Worm (Caenorhabditis elegans): ENCODE measurements around the gene ugt-50.

ugt-50 gene

DNA sequence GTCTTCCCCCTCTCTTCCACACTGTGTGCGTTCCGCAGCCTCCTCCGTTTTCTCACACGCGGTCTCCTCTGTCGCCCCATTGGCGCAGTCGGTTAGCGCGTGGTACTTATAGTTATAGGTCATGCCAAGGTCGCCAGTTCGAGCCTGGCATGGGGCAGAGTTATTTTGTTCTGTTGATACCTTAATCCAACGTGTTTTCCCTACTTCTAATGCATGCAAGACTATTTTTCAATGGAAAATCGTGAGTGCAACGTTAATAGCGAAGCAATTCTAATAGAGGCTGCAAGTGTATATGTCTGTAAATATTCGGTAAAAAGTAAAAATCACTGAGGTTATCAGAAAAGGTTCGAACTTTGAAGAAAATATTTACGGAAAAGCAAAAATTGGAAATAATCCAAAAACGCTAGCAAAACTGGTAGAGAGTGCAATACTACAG lies 30.3 kb upstream of the ugt-50 start (continued):
- peak; percentile 80 for TF ChIP-seq nfyb-1 (GFP tag; IDR thresholded peaks at IDR 0.05)
- no peak for TF ChIP-seq ama-1 (optimal IDR thresholded peaks at IDR 0.05)
- peak in 1 of 2 experiments; percentile 72 for TF ChIP-seq ama-1 (GFP tag; optimal IDR thresholded peaks at IDR 0.05)
- peak; percentile 84 for TF ChIP-seq chd-7 (tag; optimal IDR thresholded peaks at IDR 0.05)
- peak; percentile 71 for TF ChIP-seq snpc-4 (GFP tag; optimal IDR thresholded peaks at IDR 0.05)
- TF ChIP-seq snpc-4 (tag; optimal IDR thresholded peaks at IDR 0.05): peak in 3 of 4 experiments; percentile 53 to 80 (median 70)
- no peak; the same call in 1 of the 2 replicates for TF ChIP-seq Y53F4B.3 (GFP tag; IDR thresholded peaks at IDR 0.05)
- no peak; the same call in 1 of the 2 replicates for TF ChIP-seq C06A6.2 (GFP tag; conservative IDR thresholded peaks at IDR 0.05)
- peak; percentile 60; the same call in 1 of the 2 replicates for TF ChIP-seq ztf-25 (GFP tag; IDR thresholded peaks at IDR 0.05)
- TF ChIP-seq F10E7.11 (tag; optimal IDR thresholded peaks at IDR 0.05): peak; percentile 23
- TF ChIP-seq D2030.7 (GFP tag; IDR thresholded peaks at IDR 0.05): peak; percentile 75
- TF ChIP-seq hmg-20 (GFP tag; IDR thresholded peaks at IDR 0.05): peak; percentile 69; the same call in 1 of the 2 replicates
- no peak for TF ChIP-seq F55B11.4 (tag; optimal IDR thresholded peaks at IDR 0.05; ENCODE audit: borderline replicate concordance, insufficient read depth)
- peak; percentile 46 for TF ChIP-seq nhr-80 (tag; optimal IDR thresholded peaks at IDR 0.05)
- no peak; the same call in 1 of the 2 replicates for TF ChIP-seq madf-8 (GFP tag; conservative IDR thresholded peaks at IDR 0.05)
- TF ChIP-seq lsl-1 (GFP tag; optimal IDR thresholded peaks at IDR 0.05): peak; percentile 27
- TF ChIP-seq mel-28 (tag; optimal IDR thresholded peaks at IDR 0.05; ENCODE audit: borderline replicate concordance): no peak
- no peak for TF ChIP-seq dpff-1 (tag; optimal IDR thresholded peaks at IDR 0.05)
- TF ChIP-seq ceh-27 (GFP tag; optimal IDR thresholded peaks at IDR 0.05): peak; percentile 76
- TF ChIP-seq snpc-1.1 (tag; optimal IDR thresholded peaks at IDR 0.05; ENCODE audit: insufficient read depth): peak; percentile 60
- TF ChIP-seq lag-1 (GFP tag; IDR thresholded peaks at IDR 0.05): no peak
- no peak for TF ChIP-seq bed-2 (GFP tag; IDR thresholded peaks at IDR 0.05)
- TF ChIP-seq nhr-179 (tag; optimal IDR thresholded peaks at IDR 0.05): peak; percentile 72
- no peak for TF ChIP-seq tbx-9 (tag; optimal IDR thresholded peaks at IDR 0.05; ENCODE audit: borderline replicate concordance)
- no peak for TF ChIP-seq C17E4.6 (GFP tag; IDR thresholded peaks at IDR 0.05)
- TF ChIP-seq ccch-3 (GFP tag; optimal IDR thresholded peaks at IDR 0.05): no peak
- TF ChIP-seq B0261.1 (tag; optimal IDR thresholded peaks at IDR 0.05): peak; percentile 96
- TF ChIP-seq F57C9.4 (tag; optimal IDR thresholded peaks at IDR 0.05): no peak
- TF ChIP-seq F37B4.10 (GFP tag; IDR thresholded peaks at IDR 0.05): 0 out of 2 replicates have a peak, but pooled peaks have one; percentile 59
- TF ChIP-seq B0035.1 (tag; optimal IDR thresholded peaks at IDR 0.05): peak; percentile 53
- peak; percentile 71 for TF ChIP-seq madf-10 (tag; optimal IDR thresholded peaks at IDR 0.05)
- TF ChIP-seq atf-7 (tag; optimal IDR thresholded peaks at IDR 0.05): peak; percentile 69
- peak; percentile 75 for TF ChIP-seq ztf-26 (tag; optimal IDR thresholded peaks at IDR 0.05)
- peak; percentile 74 for TF ChIP-seq repo-1 (tag; optimal IDR thresholded peaks at IDR 0.05)
- TF ChIP-seq mcd-1 (GFP tag; IDR thresholded peaks at IDR 0.05): peak; percentile 63
- TF ChIP-seq him-1 (tag; optimal IDR thresholded peaks at IDR 0.05): peak; percentile 95
- TF ChIP-seq F57A8.1 (GFP tag; optimal IDR thresholded peaks at IDR 0.05): no peak
- TF ChIP-seq zfh-2 (GFP tag; conservative IDR thresholded peaks at IDR 0.05): peak; percentile 69
- peak; percentile 80 for TF ChIP-seq T26A5.8 (tag; optimal IDR thresholded peaks at IDR 0.05)
- TF ChIP-seq F33H1.4 (GFP tag; IDR thresholded peaks at IDR 0.05): no peak
- no peak for TF ChIP-seq F23B12.7 (tag; optimal IDR thresholded peaks at IDR 0.05; ENCODE audit: insufficient read depth)
- TF ChIP-seq attf-6 (GFP tag; IDR thresholded peaks at IDR 0.05): peak; percentile 72; the same call in 1 of the 2 replicates
- 0 out of 2 replicates have a peak, but pooled peaks have one; percentile 11 for TF ChIP-seq cebp-1 (GFP tag; IDR thresholded peaks at IDR 0.05)
- peak; percentile 70 for TF ChIP-seq cebp-1 (tag; optimal IDR thresholded peaks at IDR 0.05)
- TF ChIP-seq mes-4 (tag; optimal IDR thresholded peaks at IDR 0.05): peak; percentile 86
- no peak for TF ChIP-seq nfya-2 (GFP tag; IDR thresholded peaks at IDR 0.05)
- peak; percentile 83 for TF ChIP-seq lin-26 (GFP tag; IDR thresholded peaks at IDR 0.05)
- TF ChIP-seq rec-8 (tag; optimal IDR thresholded peaks at IDR 0.05): peak; percentile 39 to 64
- TF ChIP-seq attf-5 (GFP tag; optimal IDR thresholded peaks at IDR 0.05): peak; percentile 41

Data from whole organism, young adult.